Worm (Caenorhabditis elegans): Measurements from ENCODE around the gene vab-2.

The vab-2 gene

ce11 chrIV:3743748-3744147 lies 22.9 kb downstream of the vab-2 start, which contains the start of gene siah-1:
Gene siah-1 (plus strand): TSS chrIV:3744048.
- no peak for TF ChIP-seq fkh-10 (GFP tag; optimal IDR thresholded peaks at IDR 0.05)
- TF ChIP-seq lin-35 (GFP tag; optimal IDR thresholded peaks at IDR 0.05), result peak in 1 of 2 experiments; percentile 42
- no peak for TF ChIP-seq unc-86 (tag; optimal IDR thresholded peaks at IDR 0.05)
- TF ChIP-seq lin-13 (GFP tag; optimal IDR thresholded peaks at IDR 0.05), result no peak
- TF ChIP-seq hlh-4 (tag; optimal IDR thresholded peaks at IDR 0.05), result no peak
- no peak for TF ChIP-seq vab-15 (tag; optimal IDR thresholded peaks at IDR 0.05)

- peak; percentile 83 to 93 for TF ChIP-seq efl-1 (optimal IDR thresholded peaks at IDR 0.05)
- TF ChIP-seq efl-1 (GFP tag; optimal IDR thresholded peaks at IDR 0.05 in 1 of 2), result peak; percentile 57 to 95
- no peak for TF ChIP-seq tlp-1 (tag; optimal IDR thresholded peaks at IDR 0.05)
- TF ChIP-seq pax-3 (tag; optimal IDR thresholded peaks at IDR 0.05), result peak; percentile 24
- peak in 1 of 2 experiments; percentile 70 for TF ChIP-seq egl-27 (tag; optimal IDR thresholded peaks at IDR 0.05)
- peak; percentile 58 for TF ChIP-seq lin-39 (tag; optimal IDR thresholded peaks at IDR 0.05)
- TF ChIP-seq unc-98 (GFP tag; IDR thresholded peaks at IDR 0.05), result no peak
- TF ChIP-seq fkh-4 (tag; optimal IDR thresholded peaks at IDR 0.05; ENCODE audit: borderline replicate concordance), result no peak
- peak; percentile 97 for TF ChIP-seq nhr-85 (tag)
- no peak for TF ChIP-seq alr-1 (tag; optimal IDR thresholded peaks at IDR 0.05; ENCODE audit: borderline replicate concordance)
- TF ChIP-seq sox-4 (tag; optimal IDR thresholded peaks at IDR 0.05), result peak; percentile 47
- TF ChIP-seq lir-3 (tag; optimal IDR thresholded peaks at IDR 0.05; ENCODE audit: poor library complexity), result peak; percentile 57
- peak; percentile 71 for TF ChIP-seq isw-1 (GFP tag; IDR thresholded peaks at IDR 0.05)
- no peak for TF ChIP-seq unc-62 (GFP tag; optimal IDR thresholded peaks at IDR 0.05)
- no peak for TF ChIP-seq pag-3 (tag; optimal IDR thresholded peaks at IDR 0.05; ENCODE audit: borderline replicate concordance, insufficient read depth)
- no peak for TF ChIP-seq lin-15B (tag; optimal IDR thresholded peaks at IDR 0.05)
- peak; percentile 17 for TF ChIP-seq pqm-1 (tag; optimal IDR thresholded peaks at IDR 0.05)
- no peak for TF ChIP-seq hlh-17 (GFP tag; optimal IDR thresholded peaks at IDR 0.05; ENCODE audit: borderline replicate concordance)
- TF ChIP-seq mef-2 (tag; optimal IDR thresholded peaks at IDR 0.05), result peak; percentile 53
- TF ChIP-seq Y116A8C.19 (tag; optimal IDR thresholded peaks at IDR 0.05; ENCODE audit: borderline replicate concordance), result no peak
- no peak for TF ChIP-seq efl-3 (GFP tag; optimal IDR thresholded peaks at IDR 0.05)
- TF ChIP-seq skn-1 (tag; optimal IDR thresholded peaks at IDR 0.05), result peak; percentile 77
- TF ChIP-seq ama-1 (optimal IDR thresholded peaks at IDR 0.05), result peak; percentile 19
- peak; percentile 80 for TF ChIP-seq nhr-237 (tag; optimal IDR thresholded peaks at IDR 0.05)
- no peak for TF ChIP-seq nhr-84 (tag; optimal IDR thresholded peaks at IDR 0.05)
- TF ChIP-seq vab-15 (tag; optimal IDR thresholded peaks at IDR 0.05), result no peak
- peak; percentile 76 for TF ChIP-seq lin-13 (GFP tag; optimal IDR thresholded peaks at IDR 0.05)
- peak; percentile 76 for TF ChIP-seq xbp-1 (tag; optimal IDR thresholded peaks at IDR 0.05)
- TF ChIP-seq unc-86 (tag; optimal IDR thresholded peaks at IDR 0.05), result peak; percentile 74
- TF ChIP-seq lin-35 (GFP tag; optimal IDR thresholded peaks at IDR 0.05), result peak; percentile 75 to 81
- TF ChIP-seq F16B12.6 (tag; optimal IDR thresholded peaks at IDR 0.05), result peak; percentile 46
- TF ChIP-seq C34B4.2 (tag; optimal IDR thresholded peaks at IDR 0.05), result no peak
- TF ChIP-seq mdl-1 (tag; optimal IDR thresholded peaks at IDR 0.05), result peak in 1 of 2 experiments; percentile 81
- TF ChIP-seq fkh-8 (tag; optimal IDR thresholded peaks at IDR 0.05), result peak; percentile 79
- peak; percentile 68 for TF ChIP-seq dsc-1 (tag; optimal IDR thresholded peaks at IDR 0.05)
- TF ChIP-seq irx-1 (tag; optimal IDR thresholded peaks at IDR 0.05), result peak; percentile 73
- no peak for TF ChIP-seq mab-9 (GFP tag; IDR thresholded peaks at IDR 0.05)
- peak; percentile 75 for TF ChIP-seq nhr-90 (tag; optimal IDR thresholded peaks at IDR 0.05; ENCODE audit: poor library complexity)
- TF ChIP-seq snu-23 (GFP tag; optimal IDR thresholded peaks at IDR 0.05), result peak; percentile 94
- TF ChIP-seq fos-1 (tag; optimal IDR thresholded peaks at IDR 0.05), result peak; percentile 84
- TF ChIP-seq mep-1 (tag; optimal IDR thresholded peaks at IDR 0.05), result peak; percentile 82
- no peak for TF ChIP-seq nhr-28 (tag; optimal IDR thresholded peaks at IDR 0.05)
- peak in 2 of 6 experiments; percentile 46 to 58 for TF ChIP-seq elt-3 (tag; optimal IDR thresholded peaks at IDR 0.05)
- peak; percentile 59 to 70 (median 60) for TF ChIP-seq ceh-82 (tag; optimal IDR thresholded peaks at IDR 0.05)
- TF ChIP-seq aly-2 (tag; optimal IDR thresholded peaks at IDR 0.05), result peak; percentile 57
- TF ChIP-seq nhr-19 (GFP tag; conservative IDR thresholded peaks at IDR 0.05), result peak; percentile 84
- TF ChIP-seq sup-37 (GFP tag; optimal IDR thresholded peaks at IDR 0.05), result no peak
- TF ChIP-seq jun-1 (tag; optimal IDR thresholded peaks at IDR 0.05), result peak; percentile 83
Observed at ce11 chrIV:3742426-3742839, 24.2 kb downstream of the vab-2 start.

Data from whole organism, L1 larva.